Fruit fly (Drosophila melanogaster) whole organism, embryonic: ENCODE measurements around the gene CG43229.

ENCODE experiments used
- Ada2b ChIP-seq: fragments of 200-800 bp; sonication (Bioruptor generic); IDR thresholded peaks from 2 replicates; pipeline ENCODE4 v1.3.6; 2022; ENCODE audit warnings: missing biosample characterization, missing genetic modification characterization
- Asciz ChIP-seq: fragments of 200-800 bp; sonication (Bioruptor generic); optimal IDR thresholded peaks from 2 replicates; lab custom pipeline; 2017; ENCODE audit warnings: missing biosample characterization, mild to moderate bottlenecking, missing genetic modification characterization, missing genetic modification reagents
- CG10267 ChIP-seq: fragments of 200-800 bp; sonication (Bioruptor generic); optimal IDR thresholded peaks from 2 replicates; lab custom pipeline; 2018; ENCODE audit warnings: missing biosample characterization, mild to moderate bottlenecking, missing genetic modification characterization, moderate library complexity
- CG11504 ChIP-seq: fragments of 200-800 bp; sonication (Bioruptor generic); optimal IDR thresholded peaks from 3 replicates; lab custom pipeline; 2019; ENCODE audit warnings: missing biosample characterization, mild to moderate bottlenecking, missing genetic modification characterization, moderate library complexity
- CG11560 ChIP-seq: fragments of 200-800 bp; sonication (Bioruptor generic); IDR thresholded peaks from 3 replicates; pipeline ENCODE4 v1.3.6; 2022; ENCODE audit warnings: missing biosample characterization, missing genetic modification characterization
- CG13123 ChIP-seq: fragments of 200-800 bp; sonication (Bioruptor generic); optimal IDR thresholded peaks from 2 replicates; lab custom pipeline; 2016; ENCODE audit warnings: missing biosample characterization, missing genetic modification characterization
- CG13296 ChIP-seq: fragments of 200-800 bp; sonication (Bioruptor generic); optimal IDR thresholded peaks from 3 replicates; lab custom pipeline; 2018; ENCODE audit warnings: missing biosample characterization, mild to moderate bottlenecking, missing genetic modification characterization
- CG14860 ChIP-seq: fragments of 200-800 bp; sonication (Bioruptor generic); IDR thresholded peaks from 3 replicates; pipeline ENCODE4 v1.3.6; 2022; ENCODE audit warnings: missing biosample characterization, missing genetic modification characterization; ENCODE audit not compliant: partially characterized antibody
- CG1529 ChIP-seq: fragments of 200-800 bp; sonication (Bioruptor generic); optimal IDR thresholded peaks from 3 replicates; lab custom pipeline; 2018; ENCODE audit warnings: missing biosample characterization, missing genetic modification characterization
- CG17186 ChIP-seq: fragments of 200-800 bp; sonication (Bioruptor generic); optimal IDR thresholded peaks from 3 replicates; lab custom pipeline; 2017; ENCODE audit warnings: missing biosample characterization, missing genetic modification reagents, missing genetic modification characterization
- CG17568 ChIP-seq: fragments of 200-800 bp; sonication (Bioruptor generic); optimal IDR thresholded peaks from 2 replicates; lab custom pipeline; 2018; ENCODE audit warnings: missing biosample characterization, mild to moderate bottlenecking, missing genetic modification characterization, moderate library complexity
- CG2199 ChIP-seq: fragments of 200-800 bp; sonication (Bioruptor generic); IDR thresholded peaks from 3 replicates; pipeline ENCODE4 v1.3.6; 2022; ENCODE audit warnings: missing biosample characterization, missing genetic modification characterization
- CG30403 ChIP-seq: fragments of 200-800 bp; sonication (Bioruptor generic); optimal IDR thresholded peaks from 3 replicates; lab custom pipeline; 2016; ENCODE audit warnings: missing biosample characterization, missing genetic modification characterization
- CG34376 ChIP-seq: fragments of 200-800 bp; sonication (Bioruptor generic); optimal IDR thresholded peaks from 2 replicates; lab custom pipeline; 2018; ENCODE audit warnings: missing biosample characterization, mild to moderate bottlenecking, missing genetic modification characterization
- CG5180 ChIP-seq: fragments of 200-800 bp; sonication (Bioruptor generic); optimal IDR thresholded peaks from 3 replicates; lab custom pipeline; 2017; ENCODE audit warnings: missing biosample characterization, missing genetic modification characterization, mild to moderate bottlenecking, moderate library complexity, missing genetic modification reagents
- CG5953 ChIP-seq: fragments of 200-800 bp; sonication (Bioruptor generic); IDR thresholded peaks from 2 replicates; pipeline ENCODE4 v1.3.6; 2022; ENCODE audit warnings: missing biosample characterization, missing genetic modification characterization
- CG6683 ChIP-seq: fragments of 200-800 bp; sonication (Bioruptor generic); optimal IDR thresholded peaks from 2 replicates; lab custom pipeline; 2017; ENCODE audit warnings: missing biosample characterization, mild to moderate bottlenecking, missing genetic modification characterization, missing genetic modification reagents
- CG6765 ChIP-seq: fragments of 200-800 bp; sonication (Bioruptor generic); optimal IDR thresholded peaks from 3 replicates; lab custom pipeline; 2017; ENCODE audit warnings: missing biosample characterization, mild to moderate bottlenecking, missing genetic modification characterization
- CG6791 ChIP-seq: fragments of 200-800 bp; sonication (Bioruptor generic); IDR thresholded peaks from 3 replicates; pipeline ENCODE4 v1.3.6; 2022; ENCODE audit warnings: missing biosample characterization, missing genetic modification characterization; ENCODE audit not compliant: partially characterized antibody
- CG7786 ChIP-seq: fragments of 200-800 bp; sonication (Bioruptor generic); optimal IDR thresholded peaks from 2 replicates; lab custom pipeline; 2016; ENCODE audit warnings: missing biosample characterization, missing genetic modification characterization
- CG7987 ChIP-seq: fragments of 200-800 bp; sonication (Bioruptor generic); optimal IDR thresholded peaks from 2 replicates; lab custom pipeline; 2018; ENCODE audit warnings: missing biosample characterization, mild to moderate bottlenecking, missing genetic modification characterization, moderate library complexity
- CG8765 ChIP-seq: fragments of 200-800 bp; sonication (Bioruptor generic); IDR thresholded peaks from 2 replicates; pipeline ENCODE4 v1.3.6; 2022; ENCODE audit warnings: missing biosample characterization, missing genetic modification characterization
- CTCF ChIP-seq: fragments of 200-800 bp; sonication (Bioruptor generic); optimal IDR thresholded peaks from 2 replicates; lab custom pipeline; 2017; ENCODE audit warnings: missing biosample characterization, mild to moderate bottlenecking, missing genetic modification characterization, moderate library complexity
- D ChIP-seq, 2 experiments: fragments of 200-800 bp in 1 of 2; fragments of >200 bp in 1 of 2; sonication (Bioruptor generic) in 1 of 2; optimal IDR thresholded peaks; 2 replicates in 1 of 2; 3 replicates in 1 of 2; lab custom pipeline; 2017; ENCODE audit warnings: mild to moderate bottlenecking in 1 of 2, missing biosample characterization in 1 of 2, missing genetic modification characterization in 1 of 2, missing genetic modification reagents in 1 of 2
- Dp ChIP-seq: fragments of 200-800 bp; sonication (Bioruptor generic); optimal IDR thresholded peaks from 2 replicates; lab custom pipeline; 2018; ENCODE audit warnings: missing biosample characterization, mild to moderate bottlenecking, missing genetic modification characterization, moderate library complexity
- Eip74EF ChIP-seq, 2 experiments: fragments of 200-800 bp in 1 of 2; fragments of >200 bp in 1 of 2; sonication (Bioruptor generic) in 1 of 2; optimal IDR thresholded peaks; 2 replicates each; lab custom pipeline; 2017 to 2019; ENCODE audit warnings: missing biosample characterization in 2 of 2, missing genetic modification characterization in 2 of 2, mild to moderate bottlenecking in 1 of 2, moderate library complexity in 1 of 2
- GATAe ChIP-seq: fragments of 200-800 bp; sonication (Bioruptor generic); conservative IDR thresholded peaks from 2 replicates; pipeline ENCODE4 v1.3.6; 2022; ENCODE audit warnings: missing biosample characterization, missing genetic modification characterization
- H2.0 ChIP-seq: fragments of 200-800 bp; sonication (Bioruptor generic); IDR thresholded peaks from 2 replicates; pipeline ENCODE4 v1.3.6; 2022; ENCODE audit warnings: missing biosample characterization, missing genetic modification characterization
- HLH54F ChIP-seq: fragments of 200-800 bp; sonication (Bioruptor generic); optimal IDR thresholded peaks from 3 replicates; lab custom pipeline; 2016; ENCODE audit warnings: missing biosample characterization, missing genetic modification characterization
- Kr ChIP-seq: fragments of 200-800 bp; sonication (Bioruptor generic); optimal IDR thresholded peaks from 2 replicates; lab custom pipeline; 2017; ENCODE audit warnings: missing biosample characterization, mild to moderate bottlenecking, missing genetic modification characterization
- Lpt ChIP-seq: fragments of >200 bp; optimal IDR thresholded peaks from 2 replicates; lab custom pipeline; 2018; ENCODE audit warnings: missing biosample characterization, missing genetic modification characterization
- Poxn ChIP-seq: fragments of 200-800 bp; sonication (Bioruptor generic); IDR thresholded peaks from 2 replicates; pipeline ENCODE4 v1.3.6; 2022; ENCODE audit warnings: missing biosample characterization, missing genetic modification characterization
- crc ChIP-seq: fragments of 200-800 bp; sonication (Bioruptor generic); optimal IDR thresholded peaks from 2 replicates; lab custom pipeline; 2016; ENCODE audit warnings: missing biosample characterization, missing genetic modification characterization
- eyg ChIP-seq: fragments of 200-800 bp; sonication (Bioruptor generic); optimal IDR thresholded peaks from 3 replicates; lab custom pipeline; 2016; ENCODE audit warnings: missing biosample characterization, missing genetic modification characterization
- fd64A ChIP-seq: fragments of 200-800 bp; sonication (Bioruptor generic); optimal IDR thresholded peaks from 3 replicates; lab custom pipeline; 2018; ENCODE audit warnings: missing biosample characterization, mild to moderate bottlenecking, missing genetic modification characterization
- fu2 ChIP-seq: fragments of 200-800 bp; sonication (Bioruptor generic); optimal IDR thresholded peaks from 2 replicates; lab custom pipeline; 2016; ENCODE audit warnings: missing biosample characterization, missing genetic modification characterization
- gem ChIP-seq: fragments of 200-800 bp; sonication (Bioruptor generic); optimal IDR thresholded peaks from 2 replicates; lab custom pipeline; 2019; ENCODE audit warnings: missing biosample characterization, mild to moderate bottlenecking, missing genetic modification characterization, moderate library complexity
- kah ChIP-seq: fragments of 200-800 bp; sonication (Bioruptor generic); optimal IDR thresholded peaks from 2 replicates; lab custom pipeline; 2018; ENCODE audit warnings: missing biosample characterization, mild to moderate bottlenecking, missing genetic modification characterization
- nau ChIP-seq: fragments of 200-800 bp; sonication (Bioruptor generic); optimal IDR thresholded peaks from 3 replicates; lab custom pipeline; 2017; ENCODE audit warnings: missing biosample characterization, mild to moderate bottlenecking, missing genetic modification characterization, missing genetic modification reagents
- pum ChIP-seq: fragments of 200-800 bp; sonication (Bioruptor generic); optimal IDR thresholded peaks from 2 replicates; lab custom pipeline; 2016; ENCODE audit warnings: missing biosample characterization, missing genetic modification characterization
- rib ChIP-seq: fragments of 200-800 bp; sonication (Bioruptor generic); IDR thresholded peaks from 2 replicates; pipeline ENCODE4 v1.3.6; 2022; ENCODE audit warnings: missing biosample characterization, missing genetic modification characterization
- row ChIP-seq: fragments of 200-800 bp; sonication (Bioruptor generic); IDR thresholded peaks from 3 replicates; pipeline ENCODE4 v1.3.6; 2022; ENCODE audit warnings: missing biosample characterization, missing genetic modification characterization
- schlank ChIP-seq: fragments of 200-800 bp; sonication (Bioruptor generic); optimal IDR thresholded peaks from 2 replicates; lab custom pipeline; 2018; ENCODE audit warnings: missing biosample characterization, mild to moderate bottlenecking, missing genetic modification characterization
- sd ChIP-seq: fragments of 200-800 bp; sonication (Bioruptor generic); optimal IDR thresholded peaks from 3 replicates; lab custom pipeline; 2018; ENCODE audit warnings: missing biosample characterization, mild to moderate bottlenecking, missing genetic modification characterization, moderate library complexity
- sens ChIP-seq: fragments of 200-800 bp; sonication (Bioruptor generic); peaks from one replicate; lab custom pipeline; 2016; ENCODE audit warnings: missing biosample characterization, missing genetic modification characterization
- stwl ChIP-seq: fragments of 200-800 bp; sonication (Bioruptor generic); optimal IDR thresholded peaks from 3 replicates; lab custom pipeline; 2018; ENCODE audit warnings: missing biosample characterization, mild to moderate bottlenecking, missing genetic modification characterization, moderate library complexity
- tll ChIP-seq, 2 experiments: fragments of 200-800 bp in 1 of 2; fragments of >200 bp in 1 of 2; sonication (Bioruptor generic) in 1 of 2; optimal IDR thresholded peaks; 2 replicates each; lab custom pipeline; 2017 to 2019; ENCODE audit warnings: missing biosample characterization in 2 of 2, missing genetic modification characterization in 2 of 2, mild to moderate bottlenecking in 1 of 2, moderate library complexity in 1 of 2
- toy ChIP-seq: fragments of 200-800 bp; sonication (Bioruptor generic); IDR thresholded peaks from 2 replicates; pipeline ENCODE4 v1.3.6; 2022; ENCODE audit warnings: missing biosample characterization, missing genetic modification characterization
- vvl ChIP-seq: fragments of 200-800 bp; sonication (Bioruptor generic); IDR thresholded peaks from 2 replicates; pipeline ENCODE4 v1.3.6; 2022; ENCODE audit warnings: missing biosample characterization, missing genetic modification characterization
- zen2 ChIP-seq: fragments of 200-800 bp; sonication (Bioruptor generic); IDR thresholded peaks from 3 replicates; pipeline ENCODE4 v1.3.6; 2022; ENCODE audit warnings: missing biosample characterization, missing genetic modification characterization; ENCODE audit not compliant: partially characterized antibody

Gene CG43229

dm6 chrX:18092810-18093222 is 45.5 kb upstream of the CG43229 start, which contains the start of gene RhoGAP16F (continued):
- TF ChIP-seq toy (GFP tag; lab: Robert Waterston, UW) (peak; percentile 47; the same call in 1 of the 2 replicates), CG34376 (GFP tag; lab: Kevin White, UChicago) (peak; percentile 69), CG17186 (GFP tag; lab: Kevin White, UChicago) (no peak), CG14860 (GFP tag; lab: Robert Waterston, UW) (no peak), fu2 (GFP tag; lab: Kevin White, UChicago) (peak; percentile 58), CG5953 (peak; percentile 64; the same call in 1 of the 2 replicates), row (GFP tag; lab: Robert Waterston, UW) (peak; percentile 99), CG1529 (GFP tag; lab: Kevin White, UChicago) (peak; percentile 43), kah (GFP tag; lab: Kevin White, UChicago) (peak; percentile 84), sd (peak; percentile 58), gem (tag; lab: Kevin White, UChicago) (peak; percentile 92), Ada2b (GFP tag; lab: Robert Waterston, UW) (peak; percentile 70), Kr (GFP tag; lab: Kevin White, UChicago) (no peak), D (optimal IDR thresholded peaks at IDR 0.05; lab: Kevin White, UChicago) (no peak), D (GFP tag; optimal IDR thresholded peaks at IDR 0.05; lab: Kevin White, UChicago) (peak; percentile 69), CTCF (GFP tag; lab: Kevin White, UChicago) (peak; percentile 26), CG30403 (peak; percentile 91), CG8765 (GFP tag; lab: Robert Waterston, UW) (peak; percentile 59), HLH54F (GFP tag; lab: Kevin White, UChicago) (peak; percentile 83), CG17568 (GFP tag; lab: Kevin White, UChicago) (no peak), CG6765 (GFP tag; lab: Kevin White, UChicago) (peak; percentile 62), CG13296 (GFP tag; lab: Kevin White, UChicago) (peak; percentile 77), crc (GFP tag; lab: Kevin White, UChicago) (peak; percentile 39), CG6683 (GFP tag; lab: Kevin White, UChicago) (peak; percentile 55), CG10267 (tag; lab: Kevin White, UChicago) (peak; percentile 97), vvl (GFP tag; lab: Robert Waterston, UW) (peak; percentile 89), CG6791 (no peak), H2.0 (GFP tag; lab: Robert Waterston, UW) (peak; percentile 79), CG13123 (GFP tag; lab: Kevin White, UChicago) (peak; percentile 50), CG7987 (GFP tag; lab: Kevin White, UChicago) (peak; percentile 61), eyg (GFP tag; lab: Kevin White, UChicago) (no peak), Eip74EF (GFP tag; optimal IDR thresholded peaks at IDR 0.05; lab: Kevin White, UChicago) (peak in 1 of 2 experiments; percentile 63), zen2 (GFP tag; lab: Robert Waterston, UW) (no peak), CG2199 (GFP tag; lab: Robert Waterston, UW) (0 out of 3 replicates have a peak, but pooled peaks have one; percentile 34), CG5180 (GFP tag; lab: Kevin White, UChicago) (peak; percentile 42), tll (GFP tag; optimal IDR thresholded peaks at IDR 0.05; lab: Kevin White, UChicago) (peak; percentile 4 to 74), Dp (peak; percentile 74), GATAe (GFP tag; lab: Robert Waterston, UW) (no peak), CG11560 (tag; lab: Robert Waterston, UW) (peak; percentile 64), CG7786 (GFP tag; lab: Kevin White, UChicago) (peak; percentile 62), Asciz (GFP tag; lab: Kevin White, UChicago) (peak; percentile 74), nau (GFP tag; lab: Kevin White, UChicago) (peak; percentile 72), schlank (tag; lab: Kevin White, UChicago) (peak; percentile 50), stwl (tag; lab: Kevin White, UChicago) (peak; percentile 42), Poxn (GFP tag; lab: Robert Waterston, UW) (no peak), pum (GFP tag; lab: Kevin White, UChicago) (peak; percentile 76), Lpt (GFP tag; lab: Kevin White, UChicago) (no peak), CG11504 (tag; lab: Kevin White, UChicago) (peak; percentile 84), sens (GFP tag; lab: Kevin White, UChicago) (peak; percentile 95), rib (peak; percentile 52), fd64A (GFP tag; lab: Kevin White, UChicago) (peak; percentile 17)
